Worm (Caenorhabditis elegans) whole organism, young adult: ENCODE data around the gene F44E5.1.

Source experiments
- B0035.1 ChIP-seq: sonication (generic microtip); optimal IDR thresholded peaks from 2 replicates; lab custom pipeline; 2016; ENCODE audit warnings: missing genetic modification characterization, mild to moderate bottlenecking, missing compliant biosample characterization, missing genotype, missing genetic modification reagents
- D2030.7 ChIP-seq: fragments of 200-800 bp; sonication (Bioruptor generic); IDR thresholded peaks from 2 replicates; pipeline ENCODE4 v1.3.6; 2022; ENCODE audit warnings: missing genetic modification reagents, missing genetic modification characterization, missing compliant biosample characterization
- F33H1.4 ChIP-seq: fragments of 200-800 bp; sonication (Bioruptor generic); IDR thresholded peaks from 2 replicates; pipeline ENCODE4 v1.3.6; 2022; ENCODE audit warnings: missing genetic modification reagents, missing genetic modification characterization, missing compliant biosample characterization
- K11D2.4 ChIP-seq: fragments of 200-800 bp; sonication (Bioruptor generic); IDR thresholded peaks from 2 replicates; pipeline ENCODE4 v1.3.6; 2022; ENCODE audit warnings: missing genetic modification reagents, missing genetic modification characterization, missing compliant biosample characterization
- Y53G8AR.9 ChIP-seq: fragments of 200-800 bp; sonication (Bioruptor generic); conservative IDR thresholded peaks from 2 replicates; pipeline ENCODE4 v1.3.6; 2022; ENCODE audit warnings: missing genetic modification reagents, missing genetic modification characterization, missing compliant biosample characterization
- Y56A3A.18 ChIP-seq: fragments of 200-800 bp; sonication (Bioruptor generic); IDR thresholded peaks from 2 replicates; pipeline ENCODE4 v1.3.6; 2022; ENCODE audit warnings: missing genetic modification reagents, missing genetic modification characterization, missing compliant biosample characterization
- Y79H2A.3 ChIP-seq: fragments of 200-800 bp; sonication (Bioruptor generic); conservative IDR thresholded peaks from 2 replicates; pipeline ENCODE4 v1.3.6; 2022; ENCODE audit warnings: missing genetic modification reagents, missing genetic modification characterization, missing compliant biosample characterization
- aptf-3 ChIP-seq: fragments of 200-800 bp; sonication (Bioruptor generic); IDR thresholded peaks from 2 replicates; pipeline ENCODE4 v1.3.6; 2022; ENCODE audit warnings: missing genetic modification characterization, missing compliant biosample characterization
- ceh-79 ChIP-seq: sonication (generic microtip); optimal IDR thresholded peaks from 2 replicates; lab custom pipeline; 2017; ENCODE audit warnings: mild to moderate bottlenecking, missing genetic modification characterization, missing compliant biosample characterization
- ceh-91 ChIP-seq: fragments of 200-800 bp; sonication (Bioruptor generic); IDR thresholded peaks from 2 replicates; pipeline ENCODE4 v1.3.6; 2022; ENCODE audit warnings: missing genetic modification reagents, missing genetic modification characterization, missing compliant biosample characterization
- chd-7 ChIP-seq: sonication (generic microtip); optimal IDR thresholded peaks from 2 replicates; lab custom pipeline; 2016; ENCODE audit warnings: mild to moderate bottlenecking, missing genetic modification characterization, moderate library complexity, missing compliant biosample characterization
- dox-1 ChIP-seq: fragments of 200-800 bp; sonication (Bioruptor generic); IDR thresholded peaks from 2 replicates; pipeline ENCODE4 v1.3.6; 2022; ENCODE audit warnings: missing genetic modification reagents, missing genetic modification characterization, missing compliant biosample characterization
- dpff-1 ChIP-seq: sonication (generic microtip); optimal IDR thresholded peaks from 2 replicates; lab custom pipeline; 2017; ENCODE audit warnings: mild to moderate bottlenecking, missing genetic modification characterization, missing compliant biosample characterization
- dpl-1 ChIP-seq: fragments of 150-350 bp; optimal IDR thresholded peaks from 2 replicates; lab custom pipeline; 2014; ENCODE audit warnings: missing biosample characterization, missing genetic modification reagents, missing genetic modification characterization
- efl-1 ChIP-seq: fragments of 150-350 bp; optimal IDR thresholded peaks from 2 replicates; lab custom pipeline; 2014; ENCODE audit warnings: missing biosample characterization, missing genetic modification reagents, missing genetic modification characterization
- ekl-4 ChIP-seq: fragments of 200-800 bp; sonication (Bioruptor generic); IDR thresholded peaks from 2 replicates; pipeline ENCODE4 v1.3.6; 2022; ENCODE audit warnings: missing genetic modification reagents, missing genetic modification characterization, missing compliant biosample characterization
- hmg-1.2 ChIP-seq: fragments of 200-800 bp; sonication (Bioruptor generic); IDR thresholded peaks from 2 replicates; pipeline ENCODE4 v1.3.6; 2022; ENCODE audit warnings: missing genetic modification reagents, missing genetic modification characterization, missing compliant biosample characterization
- hsf-1 ChIP-seq: fragments of 200-800 bp; sonication (Bioruptor generic); IDR thresholded peaks from 2 replicates; pipeline ENCODE4 v1.3.6; 2022; ENCODE audit warnings: missing genetic modification reagents, missing genetic modification characterization, missing compliant biosample characterization
- let-607 ChIP-seq, 2 experiments: fragments of 200-800 bp in 1 of 2; sonication (Bioruptor generic) in 1 of 2; sonication (generic microtip) in 1 of 2; optimal IDR thresholded peaks; 2 replicates each; lab custom pipeline; 2016 to 2018; ENCODE audit warnings: mild to moderate bottlenecking in 2 of 2, missing compliant biosample characterization in 2 of 2, missing genetic modification characterization in 2 of 2, moderate library complexity in 2 of 2, missing genotype in 1 of 2
- lin-35 ChIP-seq, 3 experiments: fragments of 150-350 bp in 2 of 3; sonication (generic microtip) in 1 of 3; optimal IDR thresholded peaks; 2 replicates each; lab custom pipeline; 2014 to 2018; ENCODE audit warnings: missing biosample characterization in 3 of 3, missing genetic modification characterization in 3 of 3, missing genetic modification reagents in 3 of 3
- lsl-1 ChIP-seq: fragments of 200-800 bp; sonication (Bioruptor generic); optimal IDR thresholded peaks from 2 replicates; lab custom pipeline; 2018; ENCODE audit warnings: mild to moderate bottlenecking, missing genetic modification characterization, moderate library complexity, missing compliant biosample characterization
- madf-3 ChIP-seq: fragments of 200-800 bp; sonication (Bioruptor generic); IDR thresholded peaks from 2 replicates; pipeline ENCODE4 v1.3.6; 2022; ENCODE audit warnings: missing genetic modification reagents, missing genetic modification characterization, missing compliant biosample characterization
- madf-6 ChIP-seq: fragments of 200-800 bp; sonication (Bioruptor generic); IDR thresholded peaks from 2 replicates; pipeline ENCODE4 v1.3.6; 2022; ENCODE audit warnings: missing genetic modification reagents, missing genetic modification characterization, missing compliant biosample characterization
- madf-8 ChIP-seq: fragments of 200-800 bp; sonication (Bioruptor generic); conservative IDR thresholded peaks from 2 replicates; pipeline ENCODE4 v1.3.6; 2022; ENCODE audit warnings: missing genetic modification reagents, missing genetic modification characterization, missing compliant biosample characterization
- mcd-1 ChIP-seq: fragments of 200-800 bp; sonication (Bioruptor generic); IDR thresholded peaks from 2 replicates; pipeline ENCODE4 v1.3.6; 2022; ENCODE audit warnings: missing genetic modification reagents, missing genetic modification characterization, missing compliant biosample characterization
- nfyb-1 ChIP-seq: fragments of 200-800 bp; sonication (Bioruptor generic); IDR thresholded peaks from 2 replicates; pipeline ENCODE4 v1.3.6; 2022; ENCODE audit warnings: missing genetic modification reagents, missing genetic modification characterization, missing compliant biosample characterization
- repo-1 ChIP-seq: sonication (generic microtip); optimal IDR thresholded peaks from 2 replicates; lab custom pipeline; 2017; ENCODE audit warnings: mild to moderate bottlenecking, missing genetic modification characterization, missing compliant biosample characterization
- sdz-38 ChIP-seq: sonication (generic microtip); optimal IDR thresholded peaks from 2 replicates; lab custom pipeline; 2016; ENCODE audit warnings: missing genotype, missing genetic modification characterization, missing compliant biosample characterization
- snpc-3.4 ChIP-seq: sonication (generic microtip); optimal IDR thresholded peaks from 2 replicates; lab custom pipeline; 2017; ENCODE audit warnings: missing genetic modification characterization, mild to moderate bottlenecking, missing compliant biosample characterization, antibody characterized with exemption, moderate library complexity, missing genotype, missing genetic modification reagents
- xnd-1 ChIP-seq: sonication (generic microtip); optimal IDR thresholded peaks from 2 replicates; lab custom pipeline; 2016; ENCODE audit warnings: missing genotype, missing genetic modification reagents, missing genetic modification characterization, missing compliant biosample characterization

Gene F44E5.1

ce11 chrII:11774218-11774617 lies at the start of gene F44E5.1:
Gene F44E5.1, minus strand, starts transcription at chrII:11774559.
- peak; percentile 42 for TF ChIP-seq madf-6 (GFP tag; lab: Robert Waterston, UW)
- peak; percentile 69 for TF ChIP-seq nfyb-1
- peak; percentile 68 for TF ChIP-seq chd-7
- peak; percentile 16 for TF ChIP-seq lsl-1 (GFP tag; lab: Kevin White, UChicago)
- peak; percentile 22; the same call in 1 of the 2 replicates for TF ChIP-seq ekl-4 (GFP tag; lab: Robert Waterston, UW)
- TF ChIP-seq aptf-3 (GFP tag; lab: Robert Waterston, UW): no peak
- peak; percentile 35; the same call in 1 of the 2 replicates for TF ChIP-seq mcd-1 (GFP tag; lab: Robert Waterston, UW)
- TF ChIP-seq Y56A3A.18: no peak
- peak; percentile 4 for TF ChIP-seq ceh-79 (tag; lab: Kevin White, UChicago)

DNA sequence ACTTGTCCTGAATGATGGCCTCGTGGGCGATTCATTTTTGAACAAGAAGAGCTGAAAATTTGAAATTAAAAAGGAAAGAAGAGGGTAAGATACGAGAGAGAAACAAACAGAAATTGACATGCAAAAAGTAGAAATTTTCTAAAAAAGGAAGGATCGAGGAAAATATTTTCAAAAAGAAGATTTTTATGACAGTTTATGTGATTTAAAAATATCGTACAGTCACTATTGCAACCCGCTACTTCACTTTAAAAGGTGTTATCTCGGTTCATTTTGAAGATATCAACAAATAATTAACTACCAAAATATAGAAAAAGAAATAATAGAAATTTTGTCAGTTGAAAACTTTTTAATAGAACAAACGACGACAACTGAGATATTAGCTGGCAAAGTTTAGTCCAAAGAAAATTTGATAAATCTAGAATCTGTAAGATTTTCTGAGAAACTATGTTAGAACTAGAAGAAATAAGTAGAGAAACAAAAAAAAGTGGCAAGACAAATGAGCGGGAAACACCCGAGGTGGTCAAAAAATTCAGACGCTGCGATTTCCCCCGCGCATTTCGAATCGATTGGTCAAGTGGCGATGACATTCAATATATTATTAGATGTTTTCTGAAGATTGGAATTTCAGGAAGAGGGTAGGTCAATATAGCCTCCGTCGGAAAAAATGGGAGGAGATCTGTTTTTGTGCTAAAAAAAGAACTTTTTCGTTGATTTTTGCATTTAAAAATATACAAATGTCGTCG lies 49.4 kb upstream of the F44E5.1 start, which contains the start of gene Y6D1A.1:
Gene Y6D1A.1, minus strand, starts transcription at position 51 of the 743 bp plus-strand sequence.
- TF ChIP-seq efl-1 (GFP tag; lab: Kevin White, UChicago) (peak; percentile 90), ceh-91 (GFP tag; lab: Robert Waterston, UW) (peak; percentile 68), dox-1 (peak; percentile 17; the same call in 1 of the 2 replicates), aptf-3 (GFP tag; lab: Robert Waterston, UW) (no peak), Y79H2A.3 (GFP tag; lab: Robert Waterston, UW) (no peak), lsl-1 (GFP tag; lab: Kevin White, UChicago) (peak; percentile 55), lin-35 (GFP tag; optimal IDR thresholded peaks at IDR 0.05; lab: Kevin White, UChicago) (peak in 1 of 3 experiments; percentile 4), Y53G8AR.9 (GFP tag; lab: Robert Waterston, UW) (no peak), ekl-4 (GFP tag; lab: Robert Waterston, UW) (0 out of 2 replicates have a peak, but pooled peaks have one; percentile 33), dpl-1 (peak; percentile 43), xnd-1 (tag; lab: Kevin White, UChicago) (peak; percentile 59), snpc-3.4 (tag; lab: Kevin White, UChicago) (no peak), madf-8 (peak; percentile 80), madf-3 (GFP tag; lab: Robert Waterston, UW) (peak; percentile 59; the same call in 1 of the 2 replicates), F33H1.4 (GFP tag; lab: Robert Waterston, UW) (peak; percentile 59; the same call in 1 of the 2 replicates), hmg-1.2 (GFP tag; lab: Robert Waterston, UW) (peak; percentile 28; the same call in 1 of the 2 replicates), hsf-1 (GFP tag; lab: Robert Waterston, UW) (0 out of 2 replicates have a peak, but pooled peaks have one; percentile 62), D2030.7 (GFP tag; lab: Robert Waterston, UW) (peak; percentile 50; the same call in 1 of the 2 replicates), madf-6 (GFP tag; lab: Robert Waterston, UW) (peak; percentile 95)

- TF ChIP-seq Y53G8AR.9 (GFP tag; lab: Robert Waterston, UW): no peak
Measured at ce11 chrII:11819824-11820223, 45.5 kb upstream of the F44E5.1 start, which contains the start of gene Y6D1A.2. Gene Y6D1A.2, minus strand, starts transcription at chrII:11819924.

ce11 chrII:11816475-11816874 lies 42.1 kb upstream of the F44E5.1 start, which contains the start of gene pap-3:
Gene pap-3, minus strand, starts transcription at chrII:11816575.
- TF ChIP-seq B0035.1 (tag; lab: Kevin White, UChicago): no peak
- TF ChIP-seq K11D2.4 (GFP tag; lab: Robert Waterston, UW): no peak
- TF ChIP-seq sdz-38 (tag; lab: Kevin White, UChicago): no peak
- TF ChIP-seq xnd-1 (tag; lab: Kevin White, UChicago): no peak
- no peak for TF ChIP-seq D2030.7 (GFP tag; lab: Robert Waterston, UW)
- no peak for TF ChIP-seq dpff-1 (tag; lab: Kevin White, UChicago)
- TF ChIP-seq hsf-1 (GFP tag; lab: Robert Waterston, UW): no peak
- TF ChIP-seq repo-1 (tag; lab: Kevin White, UChicago): no peak
- no peak for TF ChIP-seq let-607 (tag; optimal IDR thresholded peaks at IDR 0.05; lab: Kevin White, UChicago)
